Fruit fly (Drosophila melanogaster) whole organism, embryonic: Measurements from ENCODE around the gene CG45002.

Experiments used
- Antp ChIP-seq: fragments of 200-800 bp; sonication (Bioruptor generic); optimal IDR thresholded peaks from 3 replicates; lab custom pipeline; 2016; ENCODE audit warnings: missing biosample characterization, missing genetic modification characterization
- CG1024 ChIP-seq: fragments of 200-800 bp; sonication (Bioruptor generic); IDR thresholded peaks from 2 replicates; pipeline ENCODE4 v1.3.6; 2022; ENCODE audit warnings: missing biosample characterization, missing genetic modification characterization
- CG10959 ChIP-seq: fragments of 200-800 bp; sonication (Bioruptor generic); IDR thresholded peaks from 2 replicates; pipeline ENCODE4 v1.3.6; 2022; ENCODE audit warnings: missing biosample characterization, missing genetic modification characterization
- CG11085 ChIP-seq: fragments of 200-800 bp; sonication (Bioruptor generic); IDR thresholded peaks from 2 replicates; pipeline ENCODE4 v1.3.6; 2022; ENCODE audit warnings: missing biosample characterization, missing genetic modification characterization
- CG11723 ChIP-seq: fragments of 200-800 bp; sonication (Bioruptor generic); optimal IDR thresholded peaks from 2 replicates; lab custom pipeline; 2017; ENCODE audit warnings: missing biosample characterization, mild to moderate bottlenecking, missing genetic modification characterization
- CG2120 ChIP-seq: fragments of 200-800 bp; sonication (Bioruptor generic); optimal IDR thresholded peaks from 3 replicates; lab custom pipeline; 2016; ENCODE audit warnings: missing biosample characterization, missing genetic modification characterization
- CG43689 ChIP-seq: fragments of 200-800 bp; sonication (Bioruptor generic); IDR thresholded peaks from 2 replicates; pipeline ENCODE4 v1.3.6; 2022; ENCODE audit warnings: missing biosample characterization, missing genetic modification characterization
- CG4820 ChIP-seq: fragments of 200-800 bp; sonication (Bioruptor generic); optimal IDR thresholded peaks from 3 replicates; lab custom pipeline; 2016; ENCODE audit warnings: missing biosample characterization, missing genetic modification characterization
- CG6654 ChIP-seq: fragments of 200-800 bp; sonication (Bioruptor generic); optimal IDR thresholded peaks from 2 replicates; lab custom pipeline; 2017; ENCODE audit warnings: missing biosample characterization, mild to moderate bottlenecking, missing genetic modification characterization
- CG6689 ChIP-seq: fragments of 200-800 bp; sonication (Bioruptor generic); IDR thresholded peaks from 2 replicates; pipeline ENCODE4 v1.3.6; 2022; ENCODE audit warnings: missing biosample characterization, missing genetic modification characterization
- CG9727 ChIP-seq: fragments of 200-800 bp; sonication (Bioruptor generic); optimal IDR thresholded peaks from 3 replicates; lab custom pipeline; 2017; ENCODE audit warnings: missing biosample characterization, mild to moderate bottlenecking, missing genetic modification characterization
- CrebB ChIP-seq: fragments of 200-800 bp; sonication (Bioruptor generic); optimal IDR thresholded peaks from 3 replicates; lab custom pipeline; 2018; ENCODE audit warnings: missing biosample characterization, mild to moderate bottlenecking, missing genetic modification characterization
- D19B ChIP-seq: fragments of 200-800 bp; sonication (Bioruptor generic); optimal IDR thresholded peaks from 2 replicates; lab custom pipeline; 2017; ENCODE audit warnings: missing biosample characterization, mild to moderate bottlenecking, missing genetic modification characterization
- Dip2 ChIP-seq: fragments of 200-800 bp; sonication (Bioruptor generic); IDR thresholded peaks from 2 replicates; pipeline ENCODE4 v1.3.6; 2022; ENCODE audit warnings: missing biosample characterization, missing genetic modification characterization
- Dip3 ChIP-seq: fragments of 200-800 bp; sonication (Bioruptor generic); optimal IDR thresholded peaks from 3 replicates; lab custom pipeline; 2016; ENCODE audit warnings: missing biosample characterization, missing genetic modification characterization
- Drgx ChIP-seq: fragments of 200-800 bp; sonication (Bioruptor generic); IDR thresholded peaks from 2 replicates; pipeline ENCODE4 v1.3.6; 2022; ENCODE audit warnings: missing biosample characterization, missing genetic modification characterization
- E2f1 ChIP-seq: fragments of 200-800 bp; sonication (Bioruptor generic); IDR thresholded peaks from 2 replicates; pipeline ENCODE4 v1.3.6; 2022; ENCODE audit warnings: missing biosample characterization, missing genetic modification characterization
- Elba2 ChIP-seq: fragments of 200-800 bp; sonication (Bioruptor generic); optimal IDR thresholded peaks from 3 replicates; lab custom pipeline; 2016; ENCODE audit warnings: missing biosample characterization, missing genetic modification characterization
- Myb ChIP-seq: fragments of 200-800 bp; sonication (Bioruptor generic); optimal IDR thresholded peaks from 2 replicates; lab custom pipeline; 2016; ENCODE audit warnings: missing biosample characterization, missing genetic modification characterization
- Oli ChIP-seq: fragments of 200-800 bp; sonication (Bioruptor generic); optimal IDR thresholded peaks from 2 replicates; lab custom pipeline; 2018; ENCODE audit warnings: missing biosample characterization, mild to moderate bottlenecking, missing genetic modification characterization, moderate library complexity
- Rx ChIP-seq: fragments of 200-800 bp; sonication (Bioruptor generic); IDR thresholded peaks from 2 replicates; pipeline ENCODE4 v1.3.6; 2022; ENCODE audit warnings: missing biosample characterization, missing genetic modification characterization
- Six4 ChIP-seq: fragments of 200-800 bp; sonication (Bioruptor generic); optimal IDR thresholded peaks from 2 replicates; lab custom pipeline; 2016; ENCODE audit warnings: missing biosample characterization, missing genetic modification characterization
- Sox100B ChIP-seq: fragments of 200-800 bp; sonication (Bioruptor generic); optimal IDR thresholded peaks from 3 replicates; lab custom pipeline; 2018; ENCODE audit warnings: missing biosample characterization, mild to moderate bottlenecking, missing genetic modification characterization
- Taf1 ChIP-seq: fragments of 200-800 bp; sonication (Bioruptor generic); IDR thresholded peaks from 2 replicates; pipeline ENCODE4 v1.3.6; 2022; ENCODE audit warnings: missing biosample characterization, missing genetic modification characterization
- Usf ChIP-seq: fragments of 200-800 bp; sonication (Bioruptor generic); optimal IDR thresholded peaks from 2 replicates; lab custom pipeline; 2017; ENCODE audit warnings: missing genotype, missing biosample characterization, missing genetic modification characterization
- ase ChIP-seq: fragments of 200-800 bp; sonication (Bioruptor generic); IDR thresholded peaks from 3 replicates; pipeline ENCODE4 v1.3.6; 2022; ENCODE audit warnings: missing biosample characterization, missing genetic modification characterization
- az2 ChIP-seq: fragments of 200-800 bp; sonication (Bioruptor generic); optimal IDR thresholded peaks from 3 replicates; lab custom pipeline; 2016; ENCODE audit warnings: missing biosample characterization, missing genetic modification characterization
- bab2 ChIP-seq: fragments of 200-800 bp; sonication (Bioruptor generic); optimal IDR thresholded peaks from 2 replicates; lab custom pipeline; 2016; ENCODE audit warnings: missing biosample characterization, missing genetic modification characterization
- br ChIP-seq: fragments of >200 bp; optimal IDR thresholded peaks from 2 replicates; lab custom pipeline; 2017
- chn ChIP-seq: fragments of 200-800 bp; sonication (Bioruptor generic); optimal IDR thresholded peaks from 2 replicates; lab custom pipeline; 2016; ENCODE audit warnings: missing biosample characterization, missing genetic modification characterization
- dan ChIP-seq: fragments of 200-800 bp; sonication (Bioruptor generic); IDR thresholded peaks from 2 replicates; pipeline ENCODE4 v1.3.6; 2022; ENCODE audit warnings: missing biosample characterization, missing genetic modification characterization
- dmrt99B ChIP-seq: fragments of 200-800 bp; sonication (Bioruptor generic); optimal IDR thresholded peaks from 2 replicates; lab custom pipeline; 2018; ENCODE audit warnings: missing biosample characterization, mild to moderate bottlenecking, missing genetic modification characterization, moderate library complexity
- dysf ChIP-seq: fragments of 200-800 bp; sonication (Bioruptor generic); IDR thresholded peaks from 3 replicates; pipeline ENCODE4 v1.3.6; 2022; ENCODE audit warnings: missing biosample characterization, missing genetic modification characterization
- emc ChIP-seq: fragments of 200-800 bp; sonication (Bioruptor generic); optimal IDR thresholded peaks from 2 replicates; lab custom pipeline; 2016; ENCODE audit warnings: missing biosample characterization, missing genetic modification characterization
- exex ChIP-seq: fragments of 200-800 bp; sonication (Bioruptor generic); optimal IDR thresholded peaks from 4 replicates; lab custom pipeline; 2018; ENCODE audit warnings: missing biosample characterization, mild to moderate bottlenecking, missing genetic modification characterization, moderate library complexity
- fd3F ChIP-seq: fragments of 200-800 bp; sonication (Bioruptor generic); optimal IDR thresholded peaks from 2 replicates; lab custom pipeline; 2018; ENCODE audit warnings: missing biosample characterization, mild to moderate bottlenecking, missing genetic modification characterization, moderate library complexity
- fd64A ChIP-seq: fragments of 200-800 bp; sonication (Bioruptor generic); optimal IDR thresholded peaks from 3 replicates; lab custom pipeline; 2018; ENCODE audit warnings: missing biosample characterization, mild to moderate bottlenecking, missing genetic modification characterization
- gce ChIP-seq: fragments of 200-800 bp; sonication (Bioruptor generic); IDR thresholded peaks from 3 replicates; pipeline ENCODE4 v1.3.6; 2022; ENCODE audit warnings: missing biosample characterization, missing genetic modification characterization
- hkb ChIP-seq, 2 experiments: fragments of 200-800 bp in 1 of 2; fragments of >200 bp in 1 of 2; sonication (Bioruptor generic) in 1 of 2; IDR thresholded peaks in 1 of 2; optimal IDR thresholded peaks in 1 of 2; 2 replicates each; pipeline versions ENCODE4 v1.3.6 to Lab custom; 2017 to 2022; ENCODE audit warnings: missing biosample characterization in 1 of 2, missing genetic modification characterization in 1 of 2
- hth ChIP-seq: fragments of >200 bp; optimal IDR thresholded peaks from 2 replicates; lab custom pipeline; 2017; ENCODE audit warnings: inconsistent platforms
- kah ChIP-seq: fragments of 200-800 bp; sonication (Bioruptor generic); optimal IDR thresholded peaks from 2 replicates; lab custom pipeline; 2018; ENCODE audit warnings: missing biosample characterization, mild to moderate bottlenecking, missing genetic modification characterization
- pfk ChIP-seq: fragments of 200-800 bp; sonication (Bioruptor generic); optimal IDR thresholded peaks from 2 replicates; lab custom pipeline; 2018; ENCODE audit warnings: missing biosample characterization, mild to moderate bottlenecking, missing genetic modification characterization, moderate library complexity
- prd ChIP-seq, 3 experiments: fragments of >200 bp in 2 of 3; fragments of 200-800 bp in 1 of 3; sonication (Bioruptor generic) in 1 of 3; optimal IDR thresholded peaks in 2 of 3; IDR thresholded peaks in 1 of 3; 2 replicates in 2 of 3; 3 replicates in 1 of 3; pipeline versions ENCODE4 v1.3.6 to Lab custom; 2017 to 2022; ENCODE audit warnings: missing biosample characterization in 1 of 3, missing genetic modification characterization in 1 of 3
- repo ChIP-seq: fragments of 200-800 bp; sonication (Bioruptor generic); optimal IDR thresholded peaks from 2 replicates; lab custom pipeline; 2016; ENCODE audit warnings: missing biosample characterization, missing genetic modification characterization
- row ChIP-seq: fragments of 200-800 bp; sonication (Bioruptor generic); IDR thresholded peaks from 3 replicates; pipeline ENCODE4 v1.3.6; 2022; ENCODE audit warnings: missing biosample characterization, missing genetic modification characterization
- scrt ChIP-seq: fragments of 200-800 bp; sonication (Bioruptor generic); optimal IDR thresholded peaks from 2 replicates; lab custom pipeline; 2018; ENCODE audit warnings: missing biosample characterization, mild to moderate bottlenecking, missing genetic modification characterization, moderate library complexity
- sob ChIP-seq: fragments of 200-800 bp; sonication (Bioruptor generic); IDR thresholded peaks from 2 replicates; pipeline ENCODE4 v1.3.6; 2022; ENCODE audit warnings: missing biosample characterization, missing genetic modification characterization
- sqz ChIP-seq: fragments of 200-800 bp; sonication (Bioruptor generic); optimal IDR thresholded peaks from 3 replicates; lab custom pipeline; 2018; ENCODE audit warnings: missing biosample characterization, mild to moderate bottlenecking, missing genetic modification characterization
- unc-4 ChIP-seq: fragments of 200-800 bp; sonication (Bioruptor generic); IDR thresholded peaks from 2 replicates; pipeline ENCODE4 v1.3.6; 2022; ENCODE audit warnings: missing biosample characterization, missing genetic modification characterization; ENCODE audit not compliant: partially characterized antibody
- zen2 ChIP-seq: fragments of 200-800 bp; sonication (Bioruptor generic); IDR thresholded peaks from 3 replicates; pipeline ENCODE4 v1.3.6; 2022; ENCODE audit warnings: missing biosample characterization, missing genetic modification characterization; ENCODE audit not compliant: partially characterized antibody
- zf30C ChIP-seq: fragments of 200-800 bp; sonication (Bioruptor generic); optimal IDR thresholded peaks from 3 replicates; lab custom pipeline; 2018; ENCODE audit warnings: missing biosample characterization, mild to moderate bottlenecking, missing genetic modification characterization
- zfh1 ChIP-seq: fragments of 200-800 bp; sonication (Bioruptor generic); IDR thresholded peaks from 3 replicates; pipeline ENCODE4 v1.3.6; 2022; ENCODE audit warnings: missing biosample characterization, missing genetic modification characterization

The CG45002 gene

DNA sequence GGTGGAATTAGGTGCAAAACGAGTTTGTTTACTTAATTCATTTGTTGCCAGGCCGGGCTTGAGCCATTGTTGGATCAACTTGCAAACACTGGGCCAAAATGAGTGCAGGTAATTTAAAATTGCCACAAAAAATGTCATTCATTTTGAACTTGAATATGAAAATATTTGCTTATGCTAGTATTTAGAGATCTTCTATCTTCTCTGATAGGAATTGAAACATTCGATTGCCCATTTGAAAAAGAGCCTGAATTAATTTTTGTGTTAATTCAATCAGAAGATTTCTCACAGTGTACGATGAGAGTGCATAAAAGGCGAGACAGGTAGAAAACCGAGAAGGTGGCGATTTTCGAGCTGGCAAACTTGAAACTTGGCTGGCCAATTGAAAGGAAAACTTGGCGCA is 100.0 kb downstream of the CG45002 start (continued):
- TF ChIP-seq CG11085 (GFP tag; lab: Robert Waterston, UW) (no peak), br (lab: Kevin White, UChicago) (no peak), pfk (GFP tag; lab: Kevin White, UChicago) (no peak), ase (GFP tag; lab: Robert Waterston, UW) (0 out of 3 replicates have a peak, but pooled peaks have one; percentile 8), CG6689 (GFP tag; lab: Robert Waterston, UW) (0 out of 2 replicates have a peak, but pooled peaks have one; percentile 10), Drgx (GFP tag; lab: Robert Waterston, UW) (peak; percentile 82), zen2 (GFP tag; lab: Robert Waterston, UW) (no peak), bab2 (no peak), CG2120 (peak; percentile 18), CG11723 (GFP tag; lab: Kevin White, UChicago) (no peak), zf30C (GFP tag; lab: Kevin White, UChicago) (peak; percentile 55), Taf1 (no peak), Oli (peak; percentile 29), Elba2 (GFP tag; lab: Kevin White, UChicago) (no peak), Usf (GFP tag; lab: Kevin White, UChicago) (no peak), CG4820 (GFP tag; lab: Kevin White, UChicago) (no peak), dmrt99B (tag; lab: Kevin White, UChicago) (no peak), scrt (GFP tag; lab: Kevin White, UChicago) (no peak), Rx (GFP tag; lab: Robert Waterston, UW) (no peak), sob (GFP tag; lab: Robert Waterston, UW) (0 out of 2 replicates have a peak, but pooled peaks have one; percentile 13), CrebB (tag; lab: Kevin White, UChicago) (no peak), Myb (no peak), repo (no peak), hkb (optimal IDR thresholded peaks at IDR 0.05; lab: Kevin White, UChicago) (no peak), hkb (GFP tag; IDR thresholded peaks at IDR 0.05; lab: Robert Waterston, UW) (0 out of 2 replicates have a peak, but pooled peaks have one; percentile 24), hth (lab: Kevin White, UChicago) (no peak), Antp (no peak), emc (GFP tag; lab: Kevin White, UChicago) (no peak), kah (GFP tag; lab: Kevin White, UChicago) (no peak), dysf (GFP tag; lab: Robert Waterston, UW) (peak; percentile 42; the same call in 1 of the 3 replicates), fd64A (GFP tag; lab: Kevin White, UChicago) (no peak), D19B (GFP tag; lab: Kevin White, UChicago) (no peak), Sox100B (GFP tag; lab: Kevin White, UChicago) (no peak), exex (tag; lab: Kevin White, UChicago) (no peak), Dip3 (GFP tag; lab: Kevin White, UChicago) (no peak), CG6654 (no peak), gce (GFP tag; lab: Robert Waterston, UW) (no peak), prd (optimal IDR thresholded peaks at IDR 0.05; lab: Kevin White, UChicago) (no peak), prd (GFP tag; IDR thresholded peaks at IDR 0.05; lab: Robert Waterston, UW) (peak; percentile 25; the same call in 1 of the 3 replicates), Six4 (GFP tag; lab: Kevin White, UChicago) (no peak), zfh1 (GFP tag; lab: Robert Waterston, UW) (0 out of 3 replicates have a peak, but pooled peaks have one; percentile 22), az2 (GFP tag; lab: Kevin White, UChicago) (peak; percentile 3), Dip2 (GFP tag; lab: Robert Waterston, UW) (no peak), sqz (no peak), row (GFP tag; lab: Robert Waterston, UW) (peak; percentile 42; the same call in 2 of the 3 replicates), fd3F (GFP tag; lab: Kevin White, UChicago) (no peak), chn (GFP tag; lab: Kevin White, UChicago) (no peak), CG1024 (GFP tag; lab: Robert Waterston, UW) (no peak), dan (GFP tag; lab: Robert Waterston, UW) (no peak), CG9727 (GFP tag; lab: Kevin White, UChicago) (peak; percentile 22), CG43689 (GFP tag; lab: Robert Waterston, UW) (no peak), unc-4 (no peak), E2f1 (GFP tag; lab: Robert Waterston, UW) (no peak), CG10959 (GFP tag; lab: Robert Waterston, UW) (no peak)
